Worm (Caenorhabditis elegans) whole organism, young adult: ENCODE results near the gene F15E6.10.
A peak's percentile ranks its signal among the peaks of the same experiment; 100 is the strongest.

Experiments
- C06A6.2 ChIP-seq: fragments of 200-800 bp; sonication (Bioruptor generic); conservative IDR thresholded peaks from 2 replicates; pipeline ENCODE4 v1.3.6; 2022; ENCODE audit warnings: missing genetic modification characterization, missing compliant biosample characterization
- C17E4.6 ChIP-seq: fragments of 200-800 bp; sonication (Bioruptor generic); IDR thresholded peaks from 2 replicates; pipeline ENCODE4 v1.3.6; 2022; ENCODE audit warnings: missing genetic modification reagents, missing genetic modification characterization, missing compliant biosample characterization
- F23B12.7 ChIP-seq: sonication (generic microtip); optimal IDR thresholded peaks from 2 replicates; lab custom pipeline; 2017; ENCODE audit warnings: missing genetic modification characterization, mild to moderate bottlenecking, missing compliant biosample characterization, antibody characterized with exemption, moderate library complexity; ENCODE audit not compliant: insufficient read depth
- F33H1.4 ChIP-seq: fragments of 200-800 bp; sonication (Bioruptor generic); IDR thresholded peaks from 2 replicates; pipeline ENCODE4 v1.3.6; 2022; ENCODE audit warnings: missing genetic modification reagents, missing genetic modification characterization, missing compliant biosample characterization
- F57C9.4 ChIP-seq: sonication (generic microtip); optimal IDR thresholded peaks from 2 replicates; lab custom pipeline; 2017; ENCODE audit warnings: mild to moderate bottlenecking, missing genetic modification characterization, missing compliant biosample characterization
- Y53F4B.3 ChIP-seq: fragments of 200-800 bp; sonication (Bioruptor generic); IDR thresholded peaks from 2 replicates; pipeline ENCODE4 v1.3.6; 2022; ENCODE audit warnings: missing genetic modification reagents, missing genetic modification characterization, missing compliant biosample characterization
- Y56A3A.18 ChIP-seq: fragments of 200-800 bp; sonication (Bioruptor generic); IDR thresholded peaks from 2 replicates; pipeline ENCODE4 v1.3.6; 2022; ENCODE audit warnings: missing genetic modification reagents, missing genetic modification characterization, missing compliant biosample characterization
- Y95B8A.8 ChIP-seq: fragments of 200-800 bp; sonication (Bioruptor generic); IDR thresholded peaks from 2 replicates; pipeline ENCODE4 v1.3.6; 2022; ENCODE audit warnings: missing genetic modification reagents, missing genetic modification characterization, missing compliant biosample characterization
- atf-7 ChIP-seq: sonication (generic microtip); optimal IDR thresholded peaks from 2 replicates; lab custom pipeline; 2017; ENCODE audit warnings: mild to moderate bottlenecking, missing genetic modification characterization, missing compliant biosample characterization
- ccch-3 ChIP-seq: fragments of 200-800 bp; sonication (Bioruptor generic); optimal IDR thresholded peaks from 2 replicates; lab custom pipeline; 2018; ENCODE audit warnings: mild to moderate bottlenecking, missing genetic modification characterization, missing compliant biosample characterization
- cebp-1 ChIP-seq, 2 experiments: fragments of 200-800 bp in 1 of 2; sonication (Bioruptor generic) in 1 of 2; sonication (generic microtip) in 1 of 2; IDR thresholded peaks in 1 of 2; optimal IDR thresholded peaks in 1 of 2; 2 replicates each; pipeline versions ENCODE4 v1.3.6 to Lab custom; 2017 to 2022; ENCODE audit warnings: missing compliant biosample characterization in 2 of 2, missing genetic modification characterization in 2 of 2, mild to moderate bottlenecking in 1 of 2, missing genetic modification reagents in 1 of 2, moderate library complexity in 1 of 2
- ceh-27 ChIP-seq: fragments of 200-800 bp; sonication (Bioruptor generic); optimal IDR thresholded peaks from 2 replicates; lab custom pipeline; 2018; ENCODE audit warnings: mild to moderate bottlenecking, missing genetic modification characterization, moderate library complexity, missing compliant biosample characterization
- ceh-58 ChIP-seq: fragments of 200-800 bp; sonication (Bioruptor generic); IDR thresholded peaks from 2 replicates; pipeline ENCODE4 v1.3.6; 2022; ENCODE audit warnings: missing genetic modification characterization, missing compliant biosample characterization
- chd-7 ChIP-seq: sonication (generic microtip); optimal IDR thresholded peaks from 2 replicates; lab custom pipeline; 2016; ENCODE audit warnings: mild to moderate bottlenecking, missing genetic modification characterization, moderate library complexity, missing compliant biosample characterization
- dpff-1 ChIP-seq: sonication (generic microtip); optimal IDR thresholded peaks from 2 replicates; lab custom pipeline; 2017; ENCODE audit warnings: mild to moderate bottlenecking, missing genetic modification characterization, missing compliant biosample characterization
- egl-44 ChIP-seq: fragments of 200-800 bp; sonication (Bioruptor generic); IDR thresholded peaks from 2 replicates; pipeline ENCODE4 v1.3.6; 2022; ENCODE audit warnings: missing genetic modification reagents, missing genetic modification characterization, missing compliant biosample characterization
- fkh-3 ChIP-seq: sonication (generic microtip); optimal IDR thresholded peaks from 2 replicates; lab custom pipeline; 2016; ENCODE audit warnings: mild to moderate bottlenecking, missing genetic modification characterization, missing compliant biosample characterization
- hmg-1.2 ChIP-seq: fragments of 200-800 bp; sonication (Bioruptor generic); IDR thresholded peaks from 2 replicates; pipeline ENCODE4 v1.3.6; 2022; ENCODE audit warnings: missing genetic modification reagents, missing genetic modification characterization, missing compliant biosample characterization
- hmg-20 ChIP-seq: fragments of 200-800 bp; sonication (Bioruptor generic); IDR thresholded peaks from 2 replicates; pipeline ENCODE4 v1.3.6; 2022; ENCODE audit warnings: missing genetic modification reagents, missing genetic modification characterization, missing compliant biosample characterization
- lsy-27 ChIP-seq: sonication (generic microtip); optimal IDR thresholded peaks from 2 replicates; lab custom pipeline; 2017; ENCODE audit warnings: missing genetic modification characterization, mild to moderate bottlenecking, missing compliant biosample characterization, antibody characterized with exemption, missing genotype, borderline replicate concordance; ENCODE audit not compliant: insufficient read depth
- mcd-1 ChIP-seq: fragments of 200-800 bp; sonication (Bioruptor generic); IDR thresholded peaks from 2 replicates; pipeline ENCODE4 v1.3.6; 2022; ENCODE audit warnings: missing genetic modification reagents, missing genetic modification characterization, missing compliant biosample characterization
- mxl-1 ChIP-seq: sonication (generic microtip); optimal IDR thresholded peaks from 2 replicates; lab custom pipeline; 2016; ENCODE audit warnings: missing genetic modification characterization, missing compliant biosample characterization
- nhr-120 ChIP-seq: fragments of 200-800 bp; sonication (Bioruptor generic); IDR thresholded peaks from 2 replicates; pipeline ENCODE4 v1.3.6; 2022; ENCODE audit warnings: missing genetic modification characterization, missing compliant biosample characterization
- repo-1 ChIP-seq: sonication (generic microtip); optimal IDR thresholded peaks from 2 replicates; lab custom pipeline; 2017; ENCODE audit warnings: mild to moderate bottlenecking, missing genetic modification characterization, missing compliant biosample characterization
- sdz-38 ChIP-seq: sonication (generic microtip); optimal IDR thresholded peaks from 2 replicates; lab custom pipeline; 2016; ENCODE audit warnings: missing genotype, missing genetic modification characterization, missing compliant biosample characterization
- snpc-1.1 ChIP-seq: sonication (generic microtip); optimal IDR thresholded peaks from 2 replicates; lab custom pipeline; 2017; ENCODE audit warnings: missing genetic modification characterization, mild to moderate bottlenecking, missing compliant biosample characterization, antibody characterized with exemption, moderate library complexity, missing genotype, missing genetic modification reagents; ENCODE audit not compliant: insufficient read depth
- snpc-1.3 ChIP-seq: sonication (generic microtip); optimal IDR thresholded peaks from 2 replicates; lab custom pipeline; 2017; ENCODE audit warnings: missing genetic modification characterization, mild to moderate bottlenecking, missing compliant biosample characterization, antibody characterized with exemption, moderate library complexity, missing genotype, missing genetic modification reagents; ENCODE audit not compliant: insufficient read depth
- somi-1 ChIP-seq: fragments of 200-800 bp; sonication (Bioruptor generic); optimal IDR thresholded peaks from 2 replicates; lab custom pipeline; 2018; ENCODE audit warnings: mild to moderate bottlenecking, missing genetic modification characterization, missing compliant biosample characterization
- tbx-9 ChIP-seq: sonication (generic microtip); optimal IDR thresholded peaks from 2 replicates; lab custom pipeline; 2016; ENCODE audit warnings: borderline replicate concordance, missing genetic modification characterization, inconsistent platforms, missing compliant biosample characterization
- unc-130 ChIP-seq: sonication (generic microtip); optimal IDR thresholded peaks from 2 replicates; lab custom pipeline; 2016; ENCODE audit warnings: missing genetic modification reagents, missing genetic modification characterization, missing compliant biosample characterization
- xnd-1 ChIP-seq: sonication (generic microtip); optimal IDR thresholded peaks from 2 replicates; lab custom pipeline; 2016; ENCODE audit warnings: missing genotype, missing genetic modification reagents, missing genetic modification characterization, missing compliant biosample characterization
- ztf-25 ChIP-seq: fragments of 200-800 bp; sonication (Bioruptor generic); IDR thresholded peaks from 2 replicates; pipeline ENCODE4 v1.3.6; 2022; ENCODE audit warnings: missing genetic modification reagents, missing genetic modification characterization, missing compliant biosample characterization
- ztf-28 ChIP-seq: fragments of 200-800 bp; sonication (Bioruptor generic); IDR thresholded peaks from 2 replicates; pipeline ENCODE4 v1.3.6; 2022; ENCODE audit warnings: missing genetic modification reagents, missing genetic modification characterization, missing compliant biosample characterization

Gene F15E6.10

ce11 chrIV:4269308-4269707 is 23.4 kb upstream of the F15E6.10 start, which contains the start of gene F36A4.3:
TSS of gene F36A4.3 (plus strand) at chrIV:4269608.
- TF ChIP-seq ztf-25 (GFP tag; lab: Robert Waterston, UW) (no peak), dpff-1 (no peak), somi-1 (GFP tag; lab: Kevin White, UChicago) (no peak), ceh-58 (GFP tag; lab: Robert Waterston, UW) (no peak), C17E4.6 (GFP tag; lab: Robert Waterston, UW) (no peak), C06A6.2 (GFP tag; lab: Robert Waterston, UW) (no peak), Y95B8A.8 (no peak), snpc-1.1 (tag; lab: Kevin White, UChicago) (no peak), unc-130 (GFP tag; lab: Kevin White, UChicago) (no peak), xnd-1 (tag; lab: Kevin White, UChicago) (no peak), F57C9.4 (tag; lab: Kevin White, UChicago) (no peak), F33H1.4 (GFP tag; lab: Robert Waterston, UW) (no peak), chd-7 (tag; lab: Kevin White, UChicago) (no peak), cebp-1 (GFP tag; IDR thresholded peaks at IDR 0.05; lab: Robert Waterston, UW) (no peak), cebp-1 (tag; optimal IDR thresholded peaks at IDR 0.05; lab: Kevin White, UChicago) (no peak), mxl-1 (tag; lab: Kevin White, UChicago) (no peak), ztf-28 (no peak)

ce11 chrIV:4270925-4271324 is 21.7 kb upstream of the F15E6.10 start, which contains the start of gene F36A4.2:
TSS of gene F36A4.2 (plus strand) at chrIV:4271225.
- TF ChIP-seq snpc-1.3 (tag; lab: Kevin White, UChicago) (no peak), F23B12.7 (no peak), lsy-27 (tag; lab: Kevin White, UChicago) (no peak), ceh-27 (GFP tag; lab: Kevin White, UChicago) (no peak), ccch-3 (GFP tag; lab: Kevin White, UChicago) (no peak), egl-44 (no peak), hmg-20 (no peak), Y95B8A.8 (no peak), hmg-1.2 (GFP tag; lab: Robert Waterston, UW) (no peak), atf-7 (no peak), ztf-25 (GFP tag; lab: Robert Waterston, UW) (no peak), Y56A3A.18 (GFP tag; lab: Robert Waterston, UW) (no peak)
- TF ChIP-seq, all 124 proteins: peak for 0

ce11 chrIV:4272167-4272566 is 20.5 kb upstream of the F15E6.10 start, which contains the start of gene F36A4.1:
TSS of gene F36A4.1 (plus strand) at chrIV:4272467.
- no peak for TF ChIP-seq C17E4.6 (GFP tag; lab: Robert Waterston, UW)
- TF ChIP-seq tbx-9 (tag; lab: Kevin White, UChicago), result no peak
- no peak for TF ChIP-seq repo-1 (tag; lab: Kevin White, UChicago)
- TF ChIP-seq, all 124 proteins: peak for 0

ce11 chrIV:4277694-4278093 is 15.0 kb upstream of the F15E6.10 start, which contains the start of gene nhr-78:
TSS of gene nhr-78 (minus strand) at chrIV:4277875.
- peak; percentile 94 for TF ChIP-seq hmg-1.2 (GFP tag; lab: Robert Waterston, UW)
- no peak for TF ChIP-seq chd-7 (tag; lab: Kevin White, UChicago)
- TF ChIP-seq F57C9.4 (tag; lab: Kevin White, UChicago), result no peak
- no peak for TF ChIP-seq Y53F4B.3 (GFP tag; lab: Robert Waterston, UW)
- no peak for TF ChIP-seq sdz-38 (tag; lab: Kevin White, UChicago)
- no peak for TF ChIP-seq nhr-120 (GFP tag; lab: Robert Waterston, UW)
- TF ChIP-seq mcd-1, result 0 out of 2 replicates have a peak, but pooled peaks have one; percentile 22
- TF ChIP-seq fkh-3, result no peak
- no peak for TF ChIP-seq C06A6.2 (GFP tag; lab: Robert Waterston, UW)
